Fruit fly (Drosophila melanogaster): ENCODE measurements around the gene sc.

- TF ChIP-seq chn (GFP tag; optimal IDR thresholded peaks at IDR 0.05) (no peak), CG11398 (GFP tag; optimal IDR thresholded peaks at IDR 0.05) (no peak), rib (GFP tag; IDR thresholded peaks at IDR 0.05) (no peak)
Measured at dm6 chrX:378341-378740, 17.5 kb upstream of the sc start.

Data from whole organism, embryonic.